Worm (Caenorhabditis elegans): ENCODE data around the gene srh-209.

ce11 chrV:18389046-18389445 is 15.6 kb downstream of the srh-209 start, which contains the start of the genes Y51A2B.4 and Y51A2B.5:
- TF ChIP-seq zag-1 (tag; optimal IDR thresholded peaks at IDR 0.05) (no peak), ceh-82 (tag; optimal IDR thresholded peaks at IDR 0.05) (no peak), nhr-21 (tag; optimal IDR thresholded peaks at IDR 0.05) (no peak), nhr-25 (tag; optimal IDR thresholded peaks at IDR 0.05) (no peak), mdl-1 (tag; optimal IDR thresholded peaks at IDR 0.05) (no peak), snpc-4 (tag; optimal IDR thresholded peaks at IDR 0.05) (no peak), F13H6.1 (tag; optimal IDR thresholded peaks at IDR 0.05) (no peak), unc-55 (GFP tag; optimal IDR thresholded peaks at IDR 0.05) (no peak), lsy-2 (tag; optimal IDR thresholded peaks at IDR 0.05) (no peak), R02D3.7 (tag; optimal IDR thresholded peaks at IDR 0.05) (no peak), nhr-12 (tag; optimal IDR thresholded peaks at IDR 0.05) (no peak), fos-1 (tag; optimal IDR thresholded peaks at IDR 0.05) (no peak)

Data from whole organism, L2 larva.